Worm (Caenorhabditis elegans) whole organism, L1 larva: ENCODE measurements around the gene skr-6.

Experiments used
- aha-1 ChIP-seq: fragments of 150-350 bp; optimal IDR thresholded peaks from 2 replicates; lab custom pipeline; 2014; ENCODE audit warnings: missing biosample characterization, missing genetic modification characterization
- ama-1 ChIP-seq: fragments of 150-350 bp; optimal IDR thresholded peaks from 2 replicates; lab custom pipeline; 2014
- dpl-1 ChIP-seq, 3 experiments: fragments of 150-350 bp in 2 of 3; sonication (generic microtip) in 1 of 3; optimal IDR thresholded peaks; 2 replicates each; lab custom pipeline; 2014 to 2017; ENCODE audit warnings: missing biosample characterization in 3 of 3, missing genetic modification characterization in 3 of 3, missing genetic modification reagents in 3 of 3
- lir-3 ChIP-seq: sonication (generic microtip); optimal IDR thresholded peaks from 2 replicates; lab custom pipeline; 2016; ENCODE audit warnings: mild to moderate bottlenecking, missing genetic modification characterization, moderate library complexity, missing compliant biosample characterization; ENCODE audit not compliant: poor library complexity
- lsy-2 ChIP-seq, 2 experiments: fragments of 150-350 bp; optimal IDR thresholded peaks; 2 replicates each; lab custom pipeline; 2014; ENCODE audit warnings: missing biosample characterization in 2 of 2, missing genetic modification characterization in 2 of 2
- snpc-4 ChIP-seq: fragments of 150-350 bp; optimal IDR thresholded peaks from 2 replicates; lab custom pipeline; 2014; ENCODE audit warnings: missing biosample characterization, missing genetic modification characterization
- unc-62 ChIP-seq: fragments of 150-350 bp; optimal IDR thresholded peaks from 2 replicates; lab custom pipeline; 2014; ENCODE audit warnings: missing biosample characterization, missing genetic modification reagents, missing genetic modification characterization
- ztf-11 ChIP-seq, 2 experiments: sonication (generic microtip); optimal IDR thresholded peaks; 2 replicates each; lab custom pipeline; 2016 to 2017; ENCODE audit warnings: missing genetic modification characterization in 2 of 2, missing biosample characterization in 1 of 2, missing compliant biosample characterization in 1 of 2

DNA sequence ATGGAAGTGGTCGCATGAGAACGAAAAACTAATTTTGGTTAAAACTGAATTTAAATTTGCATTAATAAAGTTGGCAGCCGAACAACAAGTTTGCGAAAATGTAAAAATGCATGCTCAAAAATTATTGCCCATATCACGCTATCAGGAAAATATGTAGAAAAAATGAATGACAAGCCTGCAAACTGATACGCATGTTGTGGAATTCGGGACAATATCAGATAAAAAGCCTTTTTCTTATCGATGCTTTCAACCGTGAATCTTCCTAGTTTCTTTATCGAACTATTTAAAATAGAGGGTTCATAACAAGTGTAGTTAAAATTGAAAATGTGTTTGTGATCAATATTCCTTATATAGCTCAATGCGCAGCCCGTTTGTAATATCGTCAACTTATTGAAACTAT lies 23.7 kb downstream of the skr-6 start:
- TF ChIP-seq lir-3 (tag; lab: Kevin White, UChicago) (no peak), unc-62 (no peak), ama-1 (lab: Kevin White, UChicago) (no peak), snpc-4 (tag; lab: Kevin White, UChicago) (no peak), ztf-11 (tag; optimal IDR thresholded peaks at IDR 0.05; lab: Kevin White, UChicago) (no peak), aha-1 (tag; lab: Kevin White, UChicago) (no peak), lsy-2 (tag; optimal IDR thresholded peaks at IDR 0.05; lab: Kevin White, UChicago) (no peak), dpl-1 (GFP tag; optimal IDR thresholded peaks at IDR 0.05; lab: Kevin White, UChicago) (no peak)
